Worm (Caenorhabditis elegans) whole organism, L2 larva: ENCODE data around the gene pgap-1.

ENCODE experiments used
- blmp-1 ChIP-seq: sonication (generic microtip); optimal IDR thresholded peaks from 2 replicates; lab custom pipeline; 2017; ENCODE audit warnings: missing genetic modification characterization, mild to moderate bottlenecking, missing compliant biosample characterization, antibody characterized with exemption, moderate library complexity; ENCODE audit not compliant: insufficient read depth
- dmd-4 ChIP-seq: sonication (generic microtip); optimal IDR thresholded peaks from 2 replicates; lab custom pipeline; 2017; ENCODE audit warnings: missing biosample characterization, missing genetic modification characterization
- elt-1 ChIP-seq: fragments of 150-350 bp; optimal IDR thresholded peaks from 2 replicates; lab custom pipeline; 2014; ENCODE audit warnings: missing biosample characterization, missing genetic modification characterization
- lin-39 ChIP-seq: fragments of 150-350 bp; optimal IDR thresholded peaks from 2 replicates; lab custom pipeline; 2014; ENCODE audit warnings: missing biosample characterization, missing genetic modification reagents, missing genetic modification characterization
- mbf-1 ChIP-seq: sonication (generic microtip); optimal IDR thresholded peaks from 2 replicates; lab custom pipeline; 2017; ENCODE audit warnings: missing biosample characterization, missing genetic modification characterization
- nhr-23 ChIP-seq: fragments of 150-350 bp; optimal IDR thresholded peaks from 2 replicates; lab custom pipeline; 2014; ENCODE audit warnings: missing biosample characterization, missing genetic modification reagents, missing genetic modification characterization
- snpc-4 ChIP-seq: fragments of 150-350 bp; optimal IDR thresholded peaks from 2 replicates; lab custom pipeline; 2014; ENCODE audit warnings: missing biosample characterization, missing genetic modification characterization
- unc-62 ChIP-seq: fragments of 150-350 bp; optimal IDR thresholded peaks from 2 replicates; lab custom pipeline; 2014; ENCODE audit warnings: missing biosample characterization, missing genetic modification reagents, missing genetic modification characterization
- ztf-11 ChIP-seq: sonication (generic microtip); optimal IDR thresholded peaks from 2 replicates; lab custom pipeline; 2017; ENCODE audit warnings: missing biosample characterization, missing genetic modification characterization

- TF ChIP-seq elt-1 (tag; lab: Kevin White, UChicago) (no peak), ztf-11 (no peak), mbf-1 (tag; lab: Kevin White, UChicago) (no peak), blmp-1 (tag; lab: Kevin White, UChicago) (no peak), unc-62 (GFP tag; lab: Kevin White, UChicago) (no peak), nhr-23 (tag; lab: Kevin White, UChicago) (no peak), snpc-4 (no peak), dmd-4 (tag; lab: Kevin White, UChicago) (no peak), lin-39 (no peak)
Measured at ce11 chrV:11268791-11269190, 27.1 kb downstream of the pgap-1 start, which contains the start of gene str-115.
